Worm (Caenorhabditis elegans): ENCODE results near the gene T01B7.5.

Gene T01B7.5

DNA sequence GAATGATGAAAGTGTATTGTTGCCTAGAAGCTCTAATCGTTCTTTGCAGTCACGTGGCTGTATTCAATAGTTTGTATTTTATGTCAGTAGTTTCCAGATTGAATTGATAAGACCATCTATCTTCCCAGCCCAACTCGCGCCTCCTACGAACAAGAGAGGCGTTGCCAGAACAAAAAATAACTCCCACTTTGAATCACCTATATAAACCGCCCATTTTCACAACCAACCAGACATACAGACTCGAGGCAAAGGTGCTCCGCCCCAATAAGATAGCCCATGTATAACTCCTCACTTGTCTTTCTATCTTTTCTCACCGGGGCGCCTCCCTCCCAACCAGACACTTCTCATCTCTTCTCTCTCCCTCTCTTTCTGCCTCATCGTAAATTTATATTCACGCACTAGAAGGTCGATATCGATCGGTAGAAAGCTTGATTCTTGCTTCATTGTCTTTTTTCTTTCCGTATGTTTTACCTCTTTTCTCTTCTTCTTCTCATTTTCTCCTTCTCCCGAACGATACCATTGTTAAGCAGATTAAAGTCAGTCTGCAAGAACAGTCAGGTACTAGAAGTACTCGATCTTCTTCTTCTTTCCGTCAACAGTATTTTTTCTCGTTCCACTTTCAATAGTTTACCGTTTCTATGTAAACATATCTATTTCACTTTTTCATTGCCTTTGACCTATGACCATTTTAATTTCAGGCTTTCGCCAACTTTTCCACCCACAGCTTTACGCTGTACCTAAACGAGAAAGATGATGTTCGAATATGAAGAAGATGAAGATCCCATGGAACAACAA, 26.9 kb downstream of the T01B7.5 start, which contains the start of gene mak-1:
mak-1 (plus strand) TSS at position 693 of the 795 bp plus-strand sequence.
- TF ChIP-seq unc-120 (tag; optimal IDR thresholded peaks at IDR 0.05; ENCODE audit: poor library complexity, severe bottlenecking) (peak; percentile 29), nhr-2 (tag; optimal IDR thresholded peaks at IDR 0.05) (no peak), ceh-43 (GFP tag; optimal IDR thresholded peaks at IDR 0.05) (no peak)

- no peak for TF ChIP-seq ceh-39 (tag; optimal IDR thresholded peaks at IDR 0.05)
- TF ChIP-seq lin-13 (tag; optimal IDR thresholded peaks at IDR 0.05), result no peak
- TF ChIP-seq nhr-76 (tag; optimal IDR thresholded peaks at IDR 0.05), result no peak
These were observed 28.2 kb downstream of the T01B7.5 start for ce11 chrII:8744555-8745448.

DNA sequence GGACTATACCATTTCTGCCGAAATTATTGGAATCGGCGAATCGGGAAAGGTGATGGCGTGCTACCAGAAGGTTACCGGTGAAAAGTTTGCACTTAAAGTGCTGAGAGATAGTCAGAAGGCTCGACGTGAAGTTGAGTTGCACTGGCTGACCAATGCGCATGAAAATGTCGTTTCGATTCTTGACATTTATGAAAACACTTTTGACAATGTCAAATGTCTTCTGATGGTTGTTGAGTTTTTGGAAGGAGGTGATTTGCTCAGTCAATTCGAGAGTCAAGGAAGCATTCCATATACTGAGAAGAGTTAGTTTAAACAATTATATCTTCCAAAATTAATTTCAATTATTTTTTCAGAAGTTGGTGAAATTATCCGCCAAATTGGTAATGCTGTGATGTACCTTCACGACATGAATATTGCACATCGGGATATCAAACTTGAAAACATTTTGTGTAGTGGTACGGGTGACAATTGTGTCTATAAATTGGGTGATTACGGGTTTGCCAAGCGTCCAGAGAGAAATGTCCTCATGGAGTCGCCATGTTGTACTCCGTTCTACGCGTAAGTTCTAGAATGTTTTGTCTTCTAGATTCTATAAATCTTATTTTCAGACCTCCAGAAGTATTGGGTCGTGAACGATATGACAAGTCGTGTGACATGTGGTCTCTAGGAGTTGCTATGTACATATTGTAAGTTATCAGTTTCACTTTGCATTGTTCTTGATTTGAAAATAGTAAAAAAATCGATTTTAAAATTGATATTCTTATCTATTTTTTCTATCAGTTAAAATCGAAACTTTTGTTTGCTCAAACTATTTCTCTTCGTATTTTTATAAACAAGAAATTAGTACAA, 29.0 kb downstream of the T01B7.5 start:
- TF ChIP-seq ceh-83 (GFP tag; optimal IDR thresholded peaks at IDR 0.05) (no peak), lin-13 (tag; optimal IDR thresholded peaks at IDR 0.05) (no peak), pha-4 (tag; optimal IDR thresholded peaks at IDR 0.05) (no peak)

ce11 chrII:8746298-8746775, 29.7 kb downstream of the T01B7.5 start:
- TF ChIP-seq ztf-11 (tag; optimal IDR thresholded peaks at IDR 0.05) (no peak), hlh-1 (tag; optimal IDR thresholded peaks at IDR 0.05) (no peak), ceh-43 (GFP tag; optimal IDR thresholded peaks at IDR 0.05) (no peak), mls-2 (tag; optimal IDR thresholded peaks at IDR 0.05) (no peak), cnd-1 (tag; optimal IDR thresholded peaks at IDR 0.05) (no peak), blmp-1 (tag; optimal IDR thresholded peaks at IDR 0.05) (no peak), ceh-83 (GFP tag; optimal IDR thresholded peaks at IDR 0.05) (no peak), nhr-237 (tag; optimal IDR thresholded peaks at IDR 0.05) (no peak), snpc-4 (tag; optimal IDR thresholded peaks at IDR 0.05) (no peak), lin-32 (GFP tag; optimal IDR thresholded peaks at IDR 0.05) (no peak), elt-3 (tag; optimal IDR thresholded peaks at IDR 0.05) (no peak)

DNA sequence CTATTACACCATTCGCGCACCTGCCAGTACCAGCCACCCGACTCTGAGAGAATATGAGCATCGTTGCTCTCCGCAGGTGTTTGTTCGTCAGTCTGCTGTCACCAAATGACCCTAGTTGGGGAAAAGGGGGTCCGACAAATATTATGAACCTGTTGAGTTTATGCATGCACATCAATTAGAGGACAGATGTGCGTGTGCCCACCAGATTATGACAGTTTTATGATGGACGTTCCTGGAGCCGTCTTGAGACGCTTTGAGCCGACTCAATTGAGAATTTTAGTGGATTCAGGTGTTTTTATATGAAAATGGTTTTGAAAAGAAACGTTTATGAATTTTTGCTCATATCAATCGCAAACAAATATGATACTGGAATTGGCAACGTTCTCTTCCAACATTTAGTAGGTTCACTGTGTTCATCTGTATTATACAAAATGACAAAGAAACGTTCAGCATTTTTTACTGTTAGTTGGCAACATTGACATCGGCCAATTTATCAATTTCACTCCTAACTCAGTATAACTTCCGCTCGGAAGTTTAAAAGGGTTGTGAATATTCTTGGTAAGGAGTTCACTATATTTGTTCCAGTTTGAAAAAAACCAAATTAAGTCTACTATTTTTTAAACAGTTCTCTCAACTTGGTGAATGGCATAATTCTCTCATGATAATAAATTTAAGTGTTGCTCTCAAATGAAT, 30.8 kb downstream of the T01B7.5 start:
- TF ChIP-seq snpc-4 (tag; optimal IDR thresholded peaks at IDR 0.05) (no peak), unc-120 (tag; optimal IDR thresholded peaks at IDR 0.05; ENCODE audit: poor library complexity, severe bottlenecking) (peak; percentile 1), nhr-2 (tag; optimal IDR thresholded peaks at IDR 0.05) (peak; percentile 86), unc-62 (GFP tag; optimal IDR thresholded peaks at IDR 0.05) (peak; percentile 78), nhr-237 (tag; optimal IDR thresholded peaks at IDR 0.05) (no peak), ceh-39 (tag; optimal IDR thresholded peaks at IDR 0.05) (no peak), ceh-43 (GFP tag; optimal IDR thresholded peaks at IDR 0.05) (no peak), flh-1 (GFP tag; optimal IDR thresholded peaks at IDR 0.05) (no peak), tbx-8 (GFP tag; optimal IDR thresholded peaks at IDR 0.05) (no peak), mls-2 (tag; optimal IDR thresholded peaks at IDR 0.05) (no peak), ham-2 (GFP tag; optimal IDR thresholded peaks at IDR 0.05) (no peak), ces-1 (GFP tag; optimal IDR thresholded peaks at IDR 0.05) (no peak), cnd-1 (tag; optimal IDR thresholded peaks at IDR 0.05) (peak; percentile 59), sem-2 (GFP tag; optimal IDR thresholded peaks at IDR 0.05) (no peak), mab-5 (tag; optimal IDR thresholded peaks at IDR 0.05) (no peak), elt-1 (tag; optimal IDR thresholded peaks at IDR 0.05; ENCODE audit: borderline replicate concordance, insufficient read depth) (no peak), sptf-1 (tag; optimal IDR thresholded peaks at IDR 0.05) (no peak), lin-13 (tag; optimal IDR thresholded peaks at IDR 0.05) (no peak), hlh-1 (tag; optimal IDR thresholded peaks at IDR 0.05) (peak; percentile 41), nhr-76 (tag; optimal IDR thresholded peaks at IDR 0.05) (no peak), zip-8 (tag; optimal IDR thresholded peaks at IDR 0.05) (no peak), nhr-28 (tag; optimal IDR thresholded peaks at IDR 0.05) (no peak), drap-1 (GFP tag; optimal IDR thresholded peaks at IDR 0.05) (no peak)

All from whole organism, mixed stage, embryonic.